Fruit fly (Drosophila melanogaster) whole organism, embryonic: Measurements from ENCODE around the gene MtnE.
A peak's percentile ranks its signal among the peaks of the same experiment; 100 is the strongest.

Experiments
- Awh ChIP-seq: fragments of 200-800 bp; sonication (Bioruptor generic); IDR thresholded peaks from 2 replicates; pipeline ENCODE4, ENCODE4 v1.3.6; 2022; ENCODE audit warnings: missing biosample characterization, missing genetic modification characterization
- CG10462 ChIP-seq: fragments of 200-800 bp; sonication (Bioruptor generic); optimal IDR thresholded peaks from 2 replicates; lab custom pipeline; 2016; ENCODE audit warnings: missing biosample characterization, missing genetic modification characterization
- CG11695 ChIP-seq: fragments of 200-800 bp; sonication (Bioruptor generic); IDR thresholded peaks from 3 replicates; pipeline ENCODE4 v1.3.6; 2022; ENCODE audit warnings: missing biosample characterization, missing genetic modification characterization
- CG1233 ChIP-seq: fragments of 200-800 bp; sonication (Bioruptor generic); optimal IDR thresholded peaks from 4 replicates; lab custom pipeline; 2018; ENCODE audit warnings: missing biosample characterization, mild to moderate bottlenecking, missing genetic modification characterization
- CG13775 ChIP-seq: fragments of 200-800 bp; sonication (Bioruptor generic); optimal IDR thresholded peaks from 3 replicates; lab custom pipeline; 2017; ENCODE audit warnings: missing biosample characterization, mild to moderate bottlenecking, missing genetic modification characterization
- CG14441 ChIP-seq: fragments of 200-800 bp; sonication (Bioruptor generic); IDR thresholded peaks from 2 replicates; pipeline ENCODE4 v1.3.6; 2022; ENCODE audit warnings: missing biosample characterization, missing genetic modification characterization
- CG15073 ChIP-seq: fragments of 200-800 bp; sonication (Bioruptor generic); optimal IDR thresholded peaks from 2 replicates; lab custom pipeline; 2016; ENCODE audit warnings: missing biosample characterization, missing genetic modification characterization
- CG15479 ChIP-seq: fragments of 200-800 bp; sonication (Bioruptor generic); optimal IDR thresholded peaks from 3 replicates; lab custom pipeline; 2019; ENCODE audit warnings: missing biosample characterization, mild to moderate bottlenecking, missing genetic modification characterization, moderate library complexity
- CG1602 ChIP-seq: fragments of 200-800 bp; sonication (Bioruptor generic); optimal IDR thresholded peaks from 3 replicates; lab custom pipeline; 2016; ENCODE audit warnings: missing biosample characterization, missing genetic modification characterization
- CG17385 ChIP-seq: fragments of 200-800 bp; sonication (Bioruptor generic); optimal IDR thresholded peaks from 3 replicates; lab custom pipeline; 2018; ENCODE audit warnings: missing biosample characterization, mild to moderate bottlenecking, missing genetic modification characterization
- CG2199 ChIP-seq: fragments of 200-800 bp; sonication (Bioruptor generic); IDR thresholded peaks from 3 replicates; pipeline ENCODE4 v1.3.6; 2022; ENCODE audit warnings: missing biosample characterization, missing genetic modification characterization
- CG4617 ChIP-seq: fragments of 200-800 bp; sonication (Bioruptor generic); optimal IDR thresholded peaks from 3 replicates; lab custom pipeline; 2016; ENCODE audit warnings: missing biosample characterization, missing genetic modification characterization, borderline replicate concordance
- CG4730 ChIP-seq: fragments of 200-800 bp; sonication (Bioruptor generic); IDR thresholded peaks from 2 replicates; pipeline ENCODE4 v1.3.6; 2022; ENCODE audit warnings: missing biosample characterization, missing genetic modification characterization
- CG6272 ChIP-seq: fragments of 200-800 bp; sonication (Bioruptor generic); IDR thresholded peaks from 2 replicates; pipeline ENCODE4 v1.3.6; 2022; ENCODE audit warnings: missing biosample characterization, missing genetic modification characterization
- CG7372 ChIP-seq: fragments of 200-800 bp; sonication (Bioruptor generic); IDR thresholded peaks from 2 replicates; pipeline ENCODE4 v1.3.6; 2022; ENCODE audit warnings: missing biosample characterization, missing genetic modification characterization
- CG8089 ChIP-seq: fragments of 200-800 bp; sonication (Bioruptor generic); optimal IDR thresholded peaks from 3 replicates; lab custom pipeline; 2016; ENCODE audit warnings: missing biosample characterization, missing genetic modification characterization
- CG9437 ChIP-seq: fragments of 200-800 bp; sonication (Bioruptor generic); optimal IDR thresholded peaks from 2 replicates; lab custom pipeline; 2018; ENCODE audit warnings: missing biosample characterization, mild to moderate bottlenecking, missing genetic modification characterization
- CG9727 ChIP-seq: fragments of 200-800 bp; sonication (Bioruptor generic); optimal IDR thresholded peaks from 3 replicates; lab custom pipeline; 2017; ENCODE audit warnings: missing biosample characterization, mild to moderate bottlenecking, missing genetic modification characterization
- CkIIα-i1 ChIP-seq: fragments of 200-800 bp; sonication (Bioruptor generic); IDR thresholded peaks from 2 replicates; pipeline ENCODE4 v1.3.6; 2022; ENCODE audit warnings: missing biosample characterization, missing genetic modification characterization
- CrebB ChIP-seq: fragments of 200-800 bp; sonication (Bioruptor generic); optimal IDR thresholded peaks from 3 replicates; lab custom pipeline; 2018; ENCODE audit warnings: missing biosample characterization, mild to moderate bottlenecking, missing genetic modification characterization
- Dip2 ChIP-seq: fragments of 200-800 bp; sonication (Bioruptor generic); IDR thresholded peaks from 2 replicates; pipeline ENCODE4 v1.3.6; 2022; ENCODE audit warnings: missing biosample characterization, missing genetic modification characterization
- Dp ChIP-seq: fragments of 200-800 bp; sonication (Bioruptor generic); optimal IDR thresholded peaks from 2 replicates; lab custom pipeline; 2018; ENCODE audit warnings: missing biosample characterization, mild to moderate bottlenecking, missing genetic modification characterization, moderate library complexity
- Gsc ChIP-seq: fragments of 200-800 bp; sonication (Bioruptor generic); IDR thresholded peaks from 2 replicates; pipeline ENCODE4 v1.3.6; 2022; ENCODE audit warnings: missing biosample characterization, missing genetic modification characterization
- Hmr ChIP-seq: fragments of 200-800 bp; sonication (Bioruptor generic); optimal IDR thresholded peaks from 3 replicates; lab custom pipeline; 2017; ENCODE audit warnings: mild to moderate bottlenecking, missing biosample characterization, missing genetic modification reagents, missing genetic modification characterization
- Lim3 ChIP-seq: fragments of 200-800 bp; sonication (Bioruptor generic); IDR thresholded peaks from 2 replicates; pipeline ENCODE4 v1.3.6; 2022; ENCODE audit warnings: missing biosample characterization, missing genetic modification characterization
- Mad ChIP-seq: fragments of 200-800 bp; sonication (Bioruptor generic); optimal IDR thresholded peaks from 2 replicates; lab custom pipeline; 2016; ENCODE audit warnings: missing biosample characterization, missing genetic modification characterization
- Nf-YA ChIP-seq: fragments of 200-800 bp; sonication (Bioruptor generic); IDR thresholded peaks from 2 replicates; pipeline ENCODE4 v1.3.6; 2022; ENCODE audit warnings: missing biosample characterization, missing genetic modification characterization
- NfI ChIP-seq: fragments of 200-800 bp; sonication (Bioruptor generic); optimal IDR thresholded peaks from 3 replicates; lab custom pipeline; 2018; ENCODE audit warnings: missing biosample characterization, mild to moderate bottlenecking, missing genetic modification characterization, moderate library complexity
- Poxn ChIP-seq: fragments of 200-800 bp; sonication (Bioruptor generic); IDR thresholded peaks from 2 replicates; pipeline ENCODE4 v1.3.6; 2022; ENCODE audit warnings: missing biosample characterization, missing genetic modification characterization
- Rfx ChIP-seq: fragments of 200-800 bp; sonication (Bioruptor generic); IDR thresholded peaks from 2 replicates; pipeline ENCODE4 v1.3.6; 2022; ENCODE audit warnings: missing biosample characterization, missing genetic modification characterization
- Scr ChIP-seq: fragments of 200-800 bp; sonication (Bioruptor generic); IDR thresholded peaks from 2 replicates; pipeline ENCODE4 v1.3.6; 2022; ENCODE audit warnings: missing biosample characterization, missing genetic modification characterization; ENCODE audit not compliant: partially characterized antibody
- Six4 ChIP-seq: fragments of 200-800 bp; sonication (Bioruptor generic); optimal IDR thresholded peaks from 2 replicates; lab custom pipeline; 2016; ENCODE audit warnings: missing biosample characterization, missing genetic modification characterization
- Spps ChIP-seq: fragments of 200-800 bp; sonication (Bioruptor generic); optimal IDR thresholded peaks from 2 replicates; lab custom pipeline; 2018; ENCODE audit warnings: missing biosample characterization, mild to moderate bottlenecking, missing genetic modification characterization
- Sry-β ChIP-seq: fragments of 200-800 bp; sonication (Bioruptor generic); optimal IDR thresholded peaks from 2 replicates; lab custom pipeline; 2018; ENCODE audit warnings: missing biosample characterization, mild to moderate bottlenecking, missing genetic modification characterization, moderate library complexity
- Stat92E ChIP-seq, 3 experiments: fragments of >200 bp in 2 of 3; fragments of 200-800 bp in 1 of 3; sonication (Bioruptor generic) in 1 of 3; optimal IDR thresholded peaks; 2 replicates each; lab custom pipeline; 2017 to 2019; ENCODE audit warnings: missing biosample characterization in 3 of 3, missing genetic modification characterization in 3 of 3, mild to moderate bottlenecking in 1 of 3, moderate library complexity in 1 of 3
- ac ChIP-seq: fragments of 200-800 bp; sonication (Bioruptor generic); optimal IDR thresholded peaks from 3 replicates; lab custom pipeline; 2017; ENCODE audit warnings: missing biosample characterization, mild to moderate bottlenecking, missing genetic modification characterization
- ato ChIP-seq: fragments of 200-800 bp; sonication (Bioruptor generic); IDR thresholded peaks from 2 replicates; pipeline ENCODE4 v1.3.6; 2022; ENCODE audit warnings: missing biosample characterization, missing genetic modification characterization; ENCODE audit not compliant: partially characterized antibody
- az2 ChIP-seq: fragments of 200-800 bp; sonication (Bioruptor generic); optimal IDR thresholded peaks from 3 replicates; lab custom pipeline; 2016; ENCODE audit warnings: missing biosample characterization, missing genetic modification characterization
- bab2 ChIP-seq: fragments of 200-800 bp; sonication (Bioruptor generic); optimal IDR thresholded peaks from 2 replicates; lab custom pipeline; 2016; ENCODE audit warnings: missing biosample characterization, missing genetic modification characterization
- br ChIP-seq: fragments of >200 bp; optimal IDR thresholded peaks from 2 replicates; lab custom pipeline; 2017
- gem ChIP-seq: fragments of 200-800 bp; sonication (Bioruptor generic); optimal IDR thresholded peaks from 2 replicates; lab custom pipeline; 2019; ENCODE audit warnings: missing biosample characterization, mild to moderate bottlenecking, missing genetic modification characterization, moderate library complexity
- grn ChIP-seq: fragments of 200-800 bp; sonication (Bioruptor generic); optimal IDR thresholded peaks from 3 replicates; lab custom pipeline; 2017; ENCODE audit warnings: missing biosample characterization, missing genetic modification characterization
- her ChIP-seq: fragments of 200-800 bp; sonication (Bioruptor generic); optimal IDR thresholded peaks from 2 replicates; lab custom pipeline; 2016; ENCODE audit warnings: missing biosample characterization, missing genetic modification characterization
- pita ChIP-seq: fragments of 200-800 bp; sonication (Bioruptor generic); optimal IDR thresholded peaks from 2 replicates; lab custom pipeline; 2017; ENCODE audit warnings: missing biosample characterization, mild to moderate bottlenecking, missing genetic modification characterization
- psq ChIP-seq: fragments of 200-800 bp; sonication (Bioruptor generic); optimal IDR thresholded peaks from 2 replicates; lab custom pipeline; 2017; ENCODE audit warnings: missing biosample characterization, missing genetic modification characterization
- rib ChIP-seq: fragments of 200-800 bp; sonication (Bioruptor generic); IDR thresholded peaks from 2 replicates; pipeline ENCODE4 v1.3.6; 2022; ENCODE audit warnings: missing biosample characterization, missing genetic modification characterization
- schlank ChIP-seq: fragments of 200-800 bp; sonication (Bioruptor generic); optimal IDR thresholded peaks from 2 replicates; lab custom pipeline; 2018; ENCODE audit warnings: missing biosample characterization, mild to moderate bottlenecking, missing genetic modification characterization
- seq ChIP-seq: fragments of 200-800 bp; sonication (Bioruptor generic); IDR thresholded peaks from 2 replicates; pipeline ENCODE4 v1.3.6; 2022; ENCODE audit warnings: missing biosample characterization, missing genetic modification characterization
- sim ChIP-seq: fragments of 200-800 bp; sonication (Bioruptor generic); IDR thresholded peaks from 2 replicates; pipeline ENCODE4 v1.3.6; 2022; ENCODE audit warnings: missing biosample characterization, missing genetic modification characterization
- slbo ChIP-seq: fragments of 200-800 bp; sonication (Bioruptor generic); IDR thresholded peaks from 2 replicates; pipeline ENCODE4 v1.3.6; 2022; ENCODE audit warnings: missing biosample characterization, missing genetic modification characterization
- sna ChIP-seq: fragments of 200-800 bp; sonication (Bioruptor generic); IDR thresholded peaks from 2 replicates; pipeline ENCODE4 v1.3.6; 2022; ENCODE audit warnings: missing biosample characterization, missing genetic modification characterization; ENCODE audit not compliant: partially characterized antibody
- zfh2 ChIP-seq: fragments of 200-800 bp; sonication (Bioruptor generic); optimal IDR thresholded peaks from 2 replicates; lab custom pipeline; 2016; ENCODE audit warnings: missing biosample characterization, missing genetic modification characterization

Gene MtnE

dm6 chr3R:20579816-20580215, 45.3 kb upstream of the MtnE start, which contains the start of the genes EloB and Srp14 (continued):
- TF ChIP-seq sna (GFP tag; lab: Robert Waterston, UW) (peak; percentile 98), psq (GFP tag; lab: Kevin White, UChicago) (no peak), gem (peak; percentile 87), rib (GFP tag; lab: Robert Waterston, UW) (peak; percentile 71; the same call in 1 of the 2 replicates), CG4730 (GFP tag; lab: Robert Waterston, UW) (peak; percentile 48; the same call in 1 of the 2 replicates), az2 (peak; percentile 78), CG4617 (GFP tag; lab: Kevin White, UChicago) (peak; percentile 95), CG10462 (GFP tag; lab: Kevin White, UChicago) (peak; percentile 61), CG7372 (peak; percentile 49; the same call in 1 of the 2 replicates), CrebB (tag; lab: Kevin White, UChicago) (peak; percentile 59), CkIIα-i1 (GFP tag; lab: Robert Waterston, UW) (no peak), Rfx (GFP tag; lab: Robert Waterston, UW) (peak; percentile 92), Dp (GFP tag; lab: Kevin White, UChicago) (peak; percentile 44), NfI (GFP tag; lab: Kevin White, UChicago) (peak; percentile 77), CG13775 (GFP tag; lab: Kevin White, UChicago) (peak; percentile 87), sim (GFP tag; lab: Robert Waterston, UW) (no peak), Nf-YA (no peak), CG14441 (GFP tag; lab: Robert Waterston, UW) (peak; percentile 69), bab2 (GFP tag; lab: Kevin White, UChicago) (peak; percentile 83), CG2199 (GFP tag; lab: Robert Waterston, UW) (no peak; the same call in 2 of the 3 replicates), zfh2 (GFP tag; lab: Kevin White, UChicago) (peak; percentile 90), Hmr (GFP tag; lab: Kevin White, UChicago) (no peak), Sry-β (no peak), br (lab: Kevin White, UChicago) (no peak), schlank (tag; lab: Kevin White, UChicago) (peak; percentile 47), grn (GFP tag; lab: Kevin White, UChicago) (no peak), ac (GFP tag; lab: Kevin White, UChicago) (no peak), CG11695 (peak; percentile 74), Mad (GFP tag; lab: Kevin White, UChicago) (peak; percentile 88), CG9727 (GFP tag; lab: Kevin White, UChicago) (peak; percentile 85), CG1233 (GFP tag; lab: Kevin White, UChicago) (peak; percentile 74), seq (GFP tag; lab: Robert Waterston, UW) (peak; percentile 74), CG15073 (GFP tag; lab: Kevin White, UChicago) (no peak), pita (no peak), Stat92E (GFP tag; optimal IDR thresholded peaks at IDR 0.05; lab: Kevin White, UChicago) (peak in 1 of 3 experiments; percentile 92), Scr (peak; percentile 98), Poxn (GFP tag; lab: Robert Waterston, UW) (no peak), Awh (GFP tag; lab: Robert Waterston, UW) (peak; percentile 43; the same call in 1 of the 2 replicates), her (GFP tag; lab: Kevin White, UChicago) (peak; percentile 65), CG6272 (GFP tag; lab: Robert Waterston, UW) (peak; percentile 82), Six4 (GFP tag; lab: Kevin White, UChicago) (peak; percentile 61), CG15479 (GFP tag; lab: Kevin White, UChicago) (peak; percentile 2), CG1602 (GFP tag; lab: Kevin White, UChicago) (peak; percentile 79), CG9437 (GFP tag; lab: Kevin White, UChicago) (peak; percentile 47), Dip2 (GFP tag; lab: Robert Waterston, UW) (no peak), Gsc (GFP tag; lab: Robert Waterston, UW) (no peak), Spps (tag; lab: Kevin White, UChicago) (peak; percentile 63), slbo (peak; percentile 89), ato (GFP tag; lab: Robert Waterston, UW) (peak; percentile 87), CG17385 (GFP tag; lab: Kevin White, UChicago) (peak; percentile 73), Lim3 (GFP tag; lab: Robert Waterston, UW) (no peak), CG8089 (GFP tag; lab: Kevin White, UChicago) (peak; percentile 60)
